Worm (Caenorhabditis elegans) whole organism, L4/young adult: Measurements from ENCODE around the gene ttbk-4.

Experiments used
- dao-5 ChIP-seq: sonication (generic microtip); optimal IDR thresholded peaks from 2 replicates; lab custom pipeline; 2016; ENCODE audit warnings: missing genotype, missing genetic modification characterization, moderate library complexity, missing compliant biosample characterization
- him-1 ChIP-seq: sonication (generic microtip); optimal IDR thresholded peaks from 2 replicates; lab custom pipeline; 2016; ENCODE audit warnings: missing genotype, missing genetic modification reagents, missing genetic modification characterization, missing compliant biosample characterization

DNA sequence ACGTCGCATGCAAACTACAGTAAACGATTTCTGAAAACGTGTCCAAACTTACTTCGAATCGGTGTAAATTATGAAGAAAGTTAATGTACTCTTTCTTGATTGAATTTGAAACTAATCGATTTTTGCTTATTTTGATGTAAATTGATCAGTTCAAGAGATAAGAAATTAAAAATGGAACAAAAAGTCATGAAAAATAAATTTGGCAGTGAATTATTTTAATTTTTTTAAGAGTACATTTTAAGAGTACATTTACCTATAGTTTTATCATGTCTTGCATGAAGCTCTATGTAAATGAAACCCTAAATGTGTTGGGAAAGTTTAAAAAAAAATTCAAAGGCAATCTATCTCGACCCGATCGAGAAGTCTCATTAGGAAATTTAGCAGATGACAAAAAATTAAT, 18.8 kb downstream of the ttbk-4 start, which contains the start of gene T04B2.7:
- TF ChIP-seq him-1 (tag; lab: Kevin White, UChicago): no peak
- no peak for TF ChIP-seq dao-5 (tag; lab: Kevin White, UChicago)
